Worm (Caenorhabditis elegans) whole organism, L1 larva: ENCODE measurements around the gene acbp-4.
A peak's percentile ranks its signal among the peaks of the same experiment; 100 is the strongest.

Experiments
- C04F5.9 ChIP-seq: sonication (generic microtip); optimal IDR thresholded peaks from 2 replicates; lab custom pipeline; 2016; ENCODE audit warnings: missing genetic modification characterization, missing compliant biosample characterization
- C34B4.2 ChIP-seq: sonication (generic microtip); optimal IDR thresholded peaks from 2 replicates; lab custom pipeline; 2017; ENCODE audit warnings: mild to moderate bottlenecking, missing genetic modification characterization, missing compliant biosample characterization
- Y116A8C.19 ChIP-seq: sonication (generic microtip); optimal IDR thresholded peaks from 2 replicates; lab custom pipeline; 2016; ENCODE audit warnings: missing compliant biosample characterization, missing genetic modification characterization, borderline replicate concordance
- aha-1 ChIP-seq: fragments of 150-350 bp; optimal IDR thresholded peaks from 2 replicates; lab custom pipeline; 2014; ENCODE audit warnings: missing biosample characterization, missing genetic modification characterization
- alr-1 ChIP-seq: fragments of 200-800 bp; sonication (Bioruptor generic); optimal IDR thresholded peaks from 2 replicates; lab custom pipeline; 2018; ENCODE audit warnings: borderline replicate concordance, mild to moderate bottlenecking, missing genetic modification characterization, missing compliant biosample characterization
- aly-2 ChIP-seq: fragments of 150-350 bp; optimal IDR thresholded peaks from 2 replicates; lab custom pipeline; 2014; ENCODE audit warnings: missing biosample characterization, missing genetic modification characterization
- blmp-1 ChIP-seq: fragments of 150-350 bp; optimal IDR thresholded peaks from 2 replicates; lab custom pipeline; 2014; ENCODE audit warnings: missing biosample characterization, missing genetic modification characterization
- ceh-63 ChIP-seq: fragments of 200-800 bp; sonication (Bioruptor generic); optimal IDR thresholded peaks from 2 replicates; lab custom pipeline; 2018; ENCODE audit warnings: mild to moderate bottlenecking, missing genetic modification characterization, missing compliant biosample characterization
- ceh-82 ChIP-seq, 3 experiments: fragments of 150-350 bp in 1 of 3; sonication (generic microtip) in 2 of 3; optimal IDR thresholded peaks; 2 replicates each; lab custom pipeline; 2014 to 2017; ENCODE audit warnings: missing biosample characterization in 3 of 3, missing genetic modification characterization in 3 of 3
- ceh-88 ChIP-seq: fragments of 200-800 bp; sonication (Bioruptor generic); IDR thresholded peaks from 2 replicates; pipeline ENCODE4 v1.3.6; 2022; ENCODE audit warnings: missing genetic modification characterization, missing compliant biosample characterization
- ceh-90 ChIP-seq: sonication (generic microtip); optimal IDR thresholded peaks from 2 replicates; lab custom pipeline; 2016; ENCODE audit warnings: missing genetic modification characterization, missing compliant biosample characterization
- dpl-1 ChIP-seq, 3 experiments: fragments of 150-350 bp in 2 of 3; sonication (generic microtip) in 1 of 3; optimal IDR thresholded peaks; 2 replicates each; lab custom pipeline; 2014 to 2017; ENCODE audit warnings: missing biosample characterization in 3 of 3, missing genetic modification characterization in 3 of 3, missing genetic modification reagents in 3 of 3
- dsc-1 ChIP-seq: sonication (generic microtip); optimal IDR thresholded peaks from 2 replicates; lab custom pipeline; 2016; ENCODE audit warnings: mild to moderate bottlenecking, missing genetic modification characterization, missing compliant biosample characterization
- efl-3 ChIP-seq: fragments of 200-800 bp; sonication (Bioruptor generic); optimal IDR thresholded peaks from 2 replicates; lab custom pipeline; 2018; ENCODE audit warnings: mild to moderate bottlenecking, missing genetic modification characterization, missing compliant biosample characterization
- egl-13 ChIP-seq: sonication (generic microtip); optimal IDR thresholded peaks from 2 replicates; lab custom pipeline; 2016; ENCODE audit warnings: missing genotype, missing genetic modification reagents, missing genetic modification characterization, missing compliant biosample characterization
- egl-27 ChIP-seq, 2 experiments: fragments of 150-350 bp in 1 of 2; sonication (generic microtip); optimal IDR thresholded peaks; 3 replicates each; lab custom pipeline; 2017 to 2018; ENCODE audit warnings: missing biosample characterization in 2 of 2, missing genetic modification characterization in 2 of 2, missing genetic modification reagents in 2 of 2
- elt-2 ChIP-seq: sonication (generic microtip); optimal IDR thresholded peaks from 2 replicates; lab custom pipeline; 2016; ENCODE audit warnings: missing genetic modification characterization, mild to moderate bottlenecking, inconsistent platforms, missing compliant biosample characterization, missing genetic modification reagents
- fkh-4 ChIP-seq: sonication (generic microtip); optimal IDR thresholded peaks from 2 replicates; lab custom pipeline; 2016; ENCODE audit warnings: missing compliant biosample characterization, missing genetic modification characterization, borderline replicate concordance
- fkh-8 ChIP-seq: sonication (generic microtip); optimal IDR thresholded peaks from 2 replicates; lab custom pipeline; 2016; ENCODE audit warnings: mild to moderate bottlenecking, missing genetic modification characterization, missing compliant biosample characterization
- hlh-17 ChIP-seq: fragments of 200-800 bp; sonication (Bioruptor generic); optimal IDR thresholded peaks from 2 replicates; lab custom pipeline; 2018; ENCODE audit warnings: missing genetic modification characterization, mild to moderate bottlenecking, missing compliant biosample characterization, moderate library complexity, borderline replicate concordance
- jun-1 ChIP-seq: fragments of 150-350 bp; optimal IDR thresholded peaks from 2 replicates; lab custom pipeline; 2014; ENCODE audit warnings: missing biosample characterization, missing genetic modification reagents, missing genetic modification characterization
- lin-13 ChIP-seq: fragments of 150-350 bp; optimal IDR thresholded peaks from 2 replicates; lab custom pipeline; 2014; ENCODE audit warnings: missing biosample characterization, missing genetic modification reagents, missing genetic modification characterization
- lin-14 ChIP-seq: fragments of 200-800 bp; sonication (Bioruptor generic); optimal IDR thresholded peaks from 2 replicates; lab custom pipeline; 2018; ENCODE audit warnings: mild to moderate bottlenecking, missing genetic modification characterization, moderate library complexity, missing compliant biosample characterization
- lin-15B ChIP-seq: fragments of 150-350 bp; sonication (generic microtip); optimal IDR thresholded peaks from 3 replicates; lab custom pipeline; 2014; ENCODE audit warnings: missing biosample characterization, missing genetic modification characterization
- lin-35 ChIP-seq, 2 experiments: fragments of 150-350 bp; optimal IDR thresholded peaks; 2 replicates each; lab custom pipeline; 2014; ENCODE audit warnings: missing biosample characterization in 2 of 2, missing genetic modification characterization in 2 of 2, missing genetic modification reagents in 2 of 2
- lin-39 ChIP-seq: fragments of 150-350 bp; optimal IDR thresholded peaks from 2 replicates; lab custom pipeline; 2014; ENCODE audit warnings: missing biosample characterization, missing genetic modification reagents, missing genetic modification characterization
- lir-3 ChIP-seq: sonication (generic microtip); optimal IDR thresholded peaks from 2 replicates; lab custom pipeline; 2016; ENCODE audit warnings: mild to moderate bottlenecking, missing genetic modification characterization, moderate library complexity, missing compliant biosample characterization; ENCODE audit not compliant: poor library complexity
- lsy-2 ChIP-seq, 2 experiments: fragments of 150-350 bp; optimal IDR thresholded peaks; 2 replicates each; lab custom pipeline; 2014; ENCODE audit warnings: missing biosample characterization in 2 of 2, missing genetic modification characterization in 2 of 2
- nhr-11 ChIP-seq: fragments of 150-350 bp; optimal IDR thresholded peaks from 2 replicates; lab custom pipeline; 2014; ENCODE audit warnings: missing biosample characterization, missing genetic modification characterization
- nhr-12 ChIP-seq: sonication (generic microtip); optimal IDR thresholded peaks from 2 replicates; lab custom pipeline; 2017; ENCODE audit warnings: missing biosample characterization, missing genetic modification characterization
- nhr-19 ChIP-seq: fragments of 200-800 bp; sonication (Bioruptor generic); conservative IDR thresholded peaks from 2 replicates; pipeline ENCODE4 v1.3.6; 2022; ENCODE audit warnings: missing genetic modification characterization, missing compliant biosample characterization
- nhr-20 ChIP-seq: sonication (generic microtip); optimal IDR thresholded peaks from 2 replicates; lab custom pipeline; 2016; ENCODE audit warnings: mild to moderate bottlenecking, missing genetic modification characterization, missing compliant biosample characterization
- nhr-237 ChIP-seq: fragments of 150-350 bp; optimal IDR thresholded peaks from 2 replicates; lab custom pipeline; 2014; ENCODE audit warnings: missing biosample characterization, missing genetic modification characterization
- nhr-90 ChIP-seq: sonication (generic microtip); optimal IDR thresholded peaks from 2 replicates; lab custom pipeline; 2016; ENCODE audit warnings: mild to moderate bottlenecking, missing genetic modification characterization, missing compliant biosample characterization; ENCODE audit not compliant: poor library complexity
- pax-3 ChIP-seq: fragments of 200-800 bp; sonication (Bioruptor generic); optimal IDR thresholded peaks from 2 replicates; lab custom pipeline; 2018; ENCODE audit warnings: mild to moderate bottlenecking, missing genetic modification characterization, moderate library complexity, missing compliant biosample characterization
- pqm-1 ChIP-seq: sonication (generic microtip); optimal IDR thresholded peaks from 3 replicates; lab custom pipeline; 2017; ENCODE audit warnings: missing biosample characterization, missing genetic modification characterization
- rnt-1 ChIP-seq: sonication (generic microtip); optimal IDR thresholded peaks from 2 replicates; lab custom pipeline; 2016; ENCODE audit warnings: mild to moderate bottlenecking, missing genetic modification characterization, moderate library complexity, missing compliant biosample characterization
- skn-1 ChIP-seq: fragments of 150-350 bp; optimal IDR thresholded peaks from 2 replicates; lab custom pipeline; 2014; ENCODE audit warnings: missing biosample characterization, missing genetic modification characterization
- snpc-4 ChIP-seq: fragments of 150-350 bp; optimal IDR thresholded peaks from 2 replicates; lab custom pipeline; 2014; ENCODE audit warnings: missing biosample characterization, missing genetic modification characterization
- sox-4 ChIP-seq: sonication (generic microtip); optimal IDR thresholded peaks from 2 replicates; lab custom pipeline; 2016; ENCODE audit warnings: missing genetic modification characterization, missing compliant biosample characterization
- sptf-1 ChIP-seq: fragments of 150-350 bp; optimal IDR thresholded peaks from 2 replicates; lab custom pipeline; 2014; ENCODE audit warnings: missing biosample characterization, missing genetic modification characterization
- sup-37 ChIP-seq: fragments of 200-800 bp; sonication (Bioruptor generic); optimal IDR thresholded peaks from 2 replicates; lab custom pipeline; 2018; ENCODE audit warnings: mild to moderate bottlenecking, missing genetic modification characterization, missing compliant biosample characterization
- tlp-1 ChIP-seq: fragments of 150-350 bp; optimal IDR thresholded peaks from 2 replicates; lab custom pipeline; 2014; ENCODE audit warnings: missing biosample characterization, missing genetic modification characterization
- unc-30 ChIP-seq: sonication (generic microtip); optimal IDR thresholded peaks from 2 replicates; lab custom pipeline; 2017; ENCODE audit warnings: missing biosample characterization, missing genetic modification characterization
- unc-62 ChIP-seq: fragments of 150-350 bp; optimal IDR thresholded peaks from 2 replicates; lab custom pipeline; 2014; ENCODE audit warnings: missing biosample characterization, missing genetic modification reagents, missing genetic modification characterization
- unc-86 ChIP-seq: sonication (generic microtip); optimal IDR thresholded peaks from 2 replicates; lab custom pipeline; 2016; ENCODE audit warnings: missing genetic modification characterization, missing compliant biosample characterization
- vab-15 ChIP-seq: sonication (generic microtip); optimal IDR thresholded peaks from 2 replicates; lab custom pipeline; 2017; ENCODE audit warnings: missing genotype, mild to moderate bottlenecking, missing genetic modification characterization, missing compliant biosample characterization
- xbp-1 ChIP-seq: sonication (generic microtip); optimal IDR thresholded peaks from 2 replicates; lab custom pipeline; 2016; ENCODE audit warnings: missing genetic modification characterization, missing compliant biosample characterization
- zag-1 ChIP-seq: fragments of 150-350 bp; optimal IDR thresholded peaks from 2 replicates; lab custom pipeline; 2014; ENCODE audit warnings: missing biosample characterization, missing genetic modification characterization
- ztf-4 ChIP-seq: fragments of 150-350 bp; optimal IDR thresholded peaks from 2 replicates; lab custom pipeline; 2014; ENCODE audit warnings: missing biosample characterization, missing genetic modification characterization

Gene acbp-4

DNA sequence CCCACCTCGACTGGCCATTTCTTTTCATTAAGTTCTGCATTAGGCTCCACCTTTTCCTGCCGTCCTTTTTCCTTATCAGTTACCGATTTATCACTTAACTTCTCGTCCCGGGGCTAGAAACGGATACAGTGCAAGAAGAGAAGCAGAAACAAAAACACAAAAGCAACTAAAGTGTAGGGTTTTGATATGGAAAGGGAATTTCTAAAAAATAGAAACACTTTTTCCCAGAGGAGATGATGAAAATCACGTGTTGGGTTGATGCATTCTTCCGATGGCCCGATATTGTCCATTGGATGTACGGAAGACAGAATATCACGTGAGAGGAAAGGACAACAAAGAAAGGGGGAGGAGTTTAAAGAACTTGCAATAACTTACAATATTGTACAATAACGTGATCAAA lies 36.1 kb downstream of the acbp-4 start (continued):
- no peak for TF ChIP-seq lir-3 (tag; lab: Kevin White, UChicago)
- no peak for TF ChIP-seq alr-1 (tag; lab: Kevin White, UChicago)
- no peak for TF ChIP-seq unc-30 (tag; lab: Kevin White, UChicago)
- TF ChIP-seq jun-1 (tag; lab: Kevin White, UChicago) = no peak
- TF ChIP-seq pax-3 (tag; lab: Kevin White, UChicago) = no peak
- TF ChIP-seq lin-13 (GFP tag; lab: Kevin White, UChicago) = peak; percentile 46
- TF ChIP-seq unc-62 (GFP tag; lab: Kevin White, UChicago) = no peak
- TF ChIP-seq lin-39 (tag; lab: Kevin White, UChicago) = no peak
- TF ChIP-seq xbp-1 = peak; percentile 40
- TF ChIP-seq ceh-63 (GFP tag; lab: Kevin White, UChicago) = no peak
- TF ChIP-seq lsy-2 (tag; optimal IDR thresholded peaks at IDR 0.05; lab: Kevin White, UChicago) = peak; percentile 65 to 68
- TF ChIP-seq nhr-19 (GFP tag; lab: Robert Waterston, UW) = peak; percentile 79
- TF ChIP-seq sox-4 (tag; lab: Kevin White, UChicago) = no peak
- no peak for TF ChIP-seq lin-15B
- TF ChIP-seq efl-3 (GFP tag; lab: Kevin White, UChicago) = no peak
- no peak for TF ChIP-seq elt-2
- TF ChIP-seq dpl-1 (GFP tag; optimal IDR thresholded peaks at IDR 0.05; lab: Kevin White, UChicago) = peak in 2 of 3 experiments; percentile 53 to 64
- no peak for TF ChIP-seq nhr-11
- TF ChIP-seq nhr-237 (tag; lab: Kevin White, UChicago) = no peak
- TF ChIP-seq sptf-1 (tag; lab: Kevin White, UChicago) = no peak
- no peak for TF ChIP-seq Y116A8C.19 (tag; lab: Kevin White, UChicago)
- TF ChIP-seq lin-14 (GFP tag; lab: Kevin White, UChicago) = peak; percentile 87
- no peak for TF ChIP-seq ceh-90
- no peak for TF ChIP-seq dsc-1 (tag; lab: Kevin White, UChicago)
- no peak for TF ChIP-seq sup-37 (GFP tag; lab: Kevin White, UChicago)
- no peak for TF ChIP-seq zag-1 (tag; lab: Kevin White, UChicago)
- TF ChIP-seq pqm-1 = no peak
- TF ChIP-seq aha-1 (tag; lab: Kevin White, UChicago) = no peak
- TF ChIP-seq tlp-1 = no peak
- TF ChIP-seq unc-86 = no peak
- peak; percentile 2 for TF ChIP-seq ztf-4 (tag; lab: Kevin White, UChicago)

DNA sequence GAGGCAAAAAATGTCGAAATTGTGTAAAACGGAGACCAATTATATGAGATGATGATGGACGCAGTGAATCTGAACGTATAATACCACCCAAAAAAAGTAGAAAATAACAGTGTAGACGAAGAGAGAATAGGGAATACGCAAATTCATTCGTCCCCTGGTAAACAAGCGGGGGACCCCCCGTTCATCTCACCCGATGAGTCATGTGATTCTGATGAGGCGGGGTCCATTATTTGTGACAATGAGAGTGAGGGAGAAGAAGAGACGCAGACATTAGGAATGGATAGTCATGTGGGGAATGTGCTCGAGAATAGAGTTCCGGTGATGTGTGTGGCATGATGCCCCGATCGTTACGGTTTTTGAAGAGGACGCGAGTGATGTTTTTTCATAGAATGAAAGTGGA lies 36.8 kb downstream of the acbp-4 start:
- TF ChIP-seq jun-1 (tag; lab: Kevin White, UChicago) (peak; percentile 9), nhr-12 (tag; lab: Kevin White, UChicago) (no peak), rnt-1 (tag; lab: Kevin White, UChicago) (peak; percentile 47), efl-3 (GFP tag; lab: Kevin White, UChicago) (peak; percentile 4), C34B4.2 (tag; lab: Kevin White, UChicago) (no peak), egl-27 (tag; optimal IDR thresholded peaks at IDR 0.05; lab: Kevin White, UChicago) (no peak), egl-13 (tag; lab: Kevin White, UChicago) (no peak), Y116A8C.19 (tag; lab: Kevin White, UChicago) (no peak), pax-3 (tag; lab: Kevin White, UChicago) (peak; percentile 41), vab-15 (tag; lab: Kevin White, UChicago) (no peak), nhr-90 (tag; lab: Kevin White, UChicago) (peak; percentile 57), lin-35 (GFP tag; optimal IDR thresholded peaks at IDR 0.05; lab: Kevin White, UChicago) (peak; percentile 36 to 67), ceh-82 (tag; optimal IDR thresholded peaks at IDR 0.05; lab: Kevin White, UChicago) (no peak), fkh-4 (tag; lab: Kevin White, UChicago) (no peak), unc-62 (GFP tag; lab: Kevin White, UChicago) (no peak), C04F5.9 (no peak), aly-2 (tag; lab: Kevin White, UChicago) (no peak), tlp-1 (no peak), dsc-1 (tag; lab: Kevin White, UChicago) (no peak), nhr-20 (peak; percentile 84), dpl-1 (GFP tag; optimal IDR thresholded peaks at IDR 0.05; lab: Kevin White, UChicago) (peak; percentile 24 to 58 (median 58)), snpc-4 (tag; lab: Kevin White, UChicago) (peak; percentile 2), nhr-237 (tag; lab: Kevin White, UChicago) (no peak), fkh-8 (tag; lab: Kevin White, UChicago) (no peak), ceh-88 (GFP tag; lab: Robert Waterston, UW) (0 out of 2 replicates have a peak, but pooled peaks have one; percentile 32), skn-1 (tag; lab: Kevin White, UChicago) (peak; percentile 65), pqm-1 (no peak), aha-1 (tag; lab: Kevin White, UChicago) (no peak), lin-15B (no peak), ztf-4 (tag; lab: Kevin White, UChicago) (no peak), blmp-1 (peak; percentile 29), hlh-17 (GFP tag; lab: Kevin White, UChicago) (no peak)
